Fruit fly (Drosophila melanogaster) whole organism, embryonic: ENCODE measurements around the gene ninaB.

Experiments used
- Awh ChIP-seq: fragments of 200-800 bp; sonication (Bioruptor generic); IDR thresholded peaks from 2 replicates; pipeline ENCODE4, ENCODE4 v1.3.6; 2022; ENCODE audit warnings: missing biosample characterization, missing genetic modification characterization
- C15 ChIP-seq: fragments of 200-800 bp; sonication (Bioruptor generic); IDR thresholded peaks from 3 replicates; pipeline ENCODE4 v1.3.6; 2022; ENCODE audit warnings: missing biosample characterization, missing genetic modification characterization
- CG1024 ChIP-seq: fragments of 200-800 bp; sonication (Bioruptor generic); IDR thresholded peaks from 2 replicates; pipeline ENCODE4 v1.3.6; 2022; ENCODE audit warnings: missing biosample characterization, missing genetic modification characterization
- CG10462 ChIP-seq: fragments of 200-800 bp; sonication (Bioruptor generic); optimal IDR thresholded peaks from 2 replicates; lab custom pipeline; 2016; ENCODE audit warnings: missing biosample characterization, missing genetic modification characterization
- CG10959 ChIP-seq: fragments of 200-800 bp; sonication (Bioruptor generic); IDR thresholded peaks from 2 replicates; pipeline ENCODE4 v1.3.6; 2022; ENCODE audit warnings: missing biosample characterization, missing genetic modification characterization
- CG12299 ChIP-seq: fragments of 200-800 bp; sonication (Bioruptor generic); optimal IDR thresholded peaks from 2 replicates; lab custom pipeline; 2018; ENCODE audit warnings: missing biosample characterization, mild to moderate bottlenecking, missing genetic modification characterization
- CG13287 ChIP-seq: fragments of 200-800 bp; sonication (Bioruptor generic); IDR thresholded peaks from 2 replicates; pipeline ENCODE4 v1.3.6; 2022; ENCODE audit warnings: missing biosample characterization, missing genetic modification characterization; ENCODE audit not compliant: partially characterized antibody
- CG13775 ChIP-seq: fragments of 200-800 bp; sonication (Bioruptor generic); optimal IDR thresholded peaks from 3 replicates; lab custom pipeline; 2017; ENCODE audit warnings: missing biosample characterization, mild to moderate bottlenecking, missing genetic modification characterization
- CG15696 ChIP-seq: fragments of 200-800 bp; sonication (Bioruptor generic); optimal IDR thresholded peaks from 2 replicates; lab custom pipeline; 2019; ENCODE audit warnings: missing biosample characterization, mild to moderate bottlenecking, missing genetic modification characterization, moderate library complexity
- CG16779 ChIP-seq: fragments of 200-800 bp; sonication (Bioruptor generic); IDR thresholded peaks from 2 replicates; pipeline ENCODE4 v1.3.6; 2022; ENCODE audit warnings: missing biosample characterization, missing genetic modification characterization
- CG16813 ChIP-seq: fragments of 200-800 bp; sonication (Bioruptor generic); IDR thresholded peaks from 3 replicates; pipeline ENCODE4 v1.3.6; 2022; ENCODE audit warnings: missing biosample characterization, missing genetic modification characterization; ENCODE audit not compliant: partially characterized antibody
- CG17385 ChIP-seq: fragments of 200-800 bp; sonication (Bioruptor generic); optimal IDR thresholded peaks from 3 replicates; lab custom pipeline; 2018; ENCODE audit warnings: missing biosample characterization, mild to moderate bottlenecking, missing genetic modification characterization
- CG17802 ChIP-seq: fragments of 200-800 bp; sonication (Bioruptor generic); optimal IDR thresholded peaks from 2 replicates; lab custom pipeline; 2018; ENCODE audit warnings: missing biosample characterization, mild to moderate bottlenecking, missing genetic modification characterization, moderate library complexity
- CG17829 ChIP-seq: fragments of 200-800 bp; optimal IDR thresholded peaks from 2 replicates; lab custom pipeline; 2019; ENCODE audit warnings: missing biosample characterization, mild to moderate bottlenecking, missing genetic modification characterization, moderate library complexity
- CG18764 ChIP-seq: fragments of 200-800 bp; sonication (Bioruptor generic); optimal IDR thresholded peaks from 3 replicates; lab custom pipeline; 2016; ENCODE audit warnings: missing biosample characterization, missing genetic modification characterization
- CG34376 ChIP-seq: fragments of 200-800 bp; sonication (Bioruptor generic); optimal IDR thresholded peaks from 2 replicates; lab custom pipeline; 2018; ENCODE audit warnings: missing biosample characterization, mild to moderate bottlenecking, missing genetic modification characterization
- CG3838 ChIP-seq: fragments of 200-800 bp; sonication (Bioruptor generic); optimal IDR thresholded peaks from 3 replicates; lab custom pipeline; 2016; ENCODE audit warnings: missing biosample characterization, missing genetic modification characterization
- CG42726 ChIP-seq: fragments of 200-800 bp; sonication (Bioruptor generic); IDR thresholded peaks from 2 replicates; pipeline ENCODE4 v1.3.6; 2022; ENCODE audit warnings: missing biosample characterization, missing genetic modification characterization; ENCODE audit not compliant: partially characterized antibody
- CG4424 ChIP-seq: fragments of 200-800 bp; sonication (Bioruptor generic); optimal IDR thresholded peaks from 3 replicates; lab custom pipeline; 2016; ENCODE audit warnings: missing biosample characterization, missing genetic modification characterization
- CG8089 ChIP-seq: fragments of 200-800 bp; sonication (Bioruptor generic); optimal IDR thresholded peaks from 3 replicates; lab custom pipeline; 2016; ENCODE audit warnings: missing biosample characterization, missing genetic modification characterization
- CG8478 ChIP-seq: fragments of >200 bp; optimal IDR thresholded peaks from 2 replicates; lab custom pipeline; 2018
- CG9215 ChIP-seq: fragments of 200-800 bp; sonication (Bioruptor generic); IDR thresholded peaks from 2 replicates; pipeline ENCODE4 v1.3.6; 2022; ENCODE audit warnings: missing biosample characterization, missing genetic modification characterization
- CG9817 ChIP-seq: fragments of 200-800 bp; sonication (Bioruptor generic); optimal IDR thresholded peaks from 2 replicates; lab custom pipeline; 2018; ENCODE audit warnings: missing biosample characterization, mild to moderate bottlenecking, missing genetic modification characterization, moderate library complexity
- D ChIP-seq, 2 experiments: fragments of 200-800 bp in 1 of 2; fragments of >200 bp in 1 of 2; sonication (Bioruptor generic) in 1 of 2; optimal IDR thresholded peaks; 2 replicates in 1 of 2; 3 replicates in 1 of 2; lab custom pipeline; 2017; ENCODE audit warnings: mild to moderate bottlenecking in 1 of 2, missing biosample characterization in 1 of 2, missing genetic modification characterization in 1 of 2, missing genetic modification reagents in 1 of 2
- Dad ChIP-seq: fragments of 200-800 bp; sonication (Bioruptor generic); optimal IDR thresholded peaks from 3 replicates; lab custom pipeline; 2016; ENCODE audit warnings: missing biosample characterization, missing genetic modification characterization
- Dip3 ChIP-seq: fragments of 200-800 bp; sonication (Bioruptor generic); optimal IDR thresholded peaks from 3 replicates; lab custom pipeline; 2016; ENCODE audit warnings: missing biosample characterization, missing genetic modification characterization
- GATAe ChIP-seq: fragments of 200-800 bp; sonication (Bioruptor generic); conservative IDR thresholded peaks from 2 replicates; pipeline ENCODE4 v1.3.6; 2022; ENCODE audit warnings: missing biosample characterization, missing genetic modification characterization
- HLH54F ChIP-seq: fragments of 200-800 bp; sonication (Bioruptor generic); optimal IDR thresholded peaks from 3 replicates; lab custom pipeline; 2016; ENCODE audit warnings: missing biosample characterization, missing genetic modification characterization
- Hr51 ChIP-seq, 2 experiments: fragments of 200-800 bp; sonication (Bioruptor generic); optimal IDR thresholded peaks; 2 replicates in 1 of 2; 3 replicates in 1 of 2; lab custom pipeline; 2016 to 2018; ENCODE audit warnings: missing biosample characterization in 2 of 2, missing genetic modification characterization in 2 of 2, mild to moderate bottlenecking in 1 of 2, moderate library complexity in 1 of 2
- MBD-R2 ChIP-seq: fragments of 200-800 bp; sonication (Bioruptor generic); IDR thresholded peaks from 2 replicates; pipeline ENCODE4 v1.3.6; 2022; ENCODE audit warnings: missing biosample characterization, missing genetic modification characterization
- Neu2 ChIP-seq: fragments of 200-800 bp; sonication (Bioruptor generic); optimal IDR thresholded peaks from 3 replicates; lab custom pipeline; 2016; ENCODE audit warnings: missing biosample characterization, missing genetic modification characterization, borderline replicate concordance
- Nf-YB ChIP-seq: fragments of 200-800 bp; sonication (Bioruptor generic); optimal IDR thresholded peaks from 3 replicates; lab custom pipeline; 2019; ENCODE audit warnings: missing biosample characterization, mild to moderate bottlenecking, missing genetic modification characterization, moderate library complexity
- Side ChIP-seq: fragments of 200-800 bp; sonication (Bioruptor generic); optimal IDR thresholded peaks from 2 replicates; lab custom pipeline; 2016; ENCODE audit warnings: missing biosample characterization, missing genetic modification characterization
- Xrp1 ChIP-seq: fragments of 200-800 bp; sonication (Bioruptor generic); IDR thresholded peaks from 2 replicates; pipeline ENCODE4 v1.3.6; 2022; ENCODE audit warnings: missing biosample characterization, missing genetic modification characterization
- ash1 ChIP-seq: fragments of 200-800 bp; sonication (Bioruptor generic); optimal IDR thresholded peaks from 2 replicates; lab custom pipeline; 2018; ENCODE audit warnings: missing biosample characterization, mild to moderate bottlenecking, missing genetic modification characterization
- cas ChIP-seq: fragments of 200-800 bp; sonication (Bioruptor generic); IDR thresholded peaks from 2 replicates; pipeline ENCODE4 v1.3.6; 2022; ENCODE audit warnings: missing biosample characterization, missing genetic modification characterization
- cg ChIP-seq: fragments of 200-800 bp; sonication (Bioruptor generic); optimal IDR thresholded peaks from 3 replicates; lab custom pipeline; 2019; ENCODE audit warnings: missing biosample characterization, mild to moderate bottlenecking, missing genetic modification characterization, moderate library complexity
- corto ChIP-seq: fragments of 200-800 bp; sonication (Bioruptor generic); optimal IDR thresholded peaks from 2 replicates; lab custom pipeline; 2016; ENCODE audit warnings: missing biosample characterization, mild to moderate bottlenecking, missing genetic modification characterization, moderate library complexity
- klu ChIP-seq: fragments of 200-800 bp; sonication (Bioruptor generic); IDR thresholded peaks from 2 replicates; pipeline ENCODE4 v1.3.6; 2022; ENCODE audit warnings: missing biosample characterization, missing genetic modification characterization
- kni ChIP-seq: fragments of 200-800 bp; sonication (Bioruptor generic); optimal IDR thresholded peaks from 3 replicates; lab custom pipeline; 2017; ENCODE audit warnings: mild to moderate bottlenecking, missing biosample characterization, missing genetic modification reagents, missing genetic modification characterization
- knrl ChIP-seq: fragments of 200-800 bp; sonication (Bioruptor generic); IDR thresholded peaks from 3 replicates; pipeline ENCODE4 v1.3.6; 2022; ENCODE audit warnings: missing biosample characterization, missing genetic modification characterization; ENCODE audit not compliant: partially characterized antibody
- rib ChIP-seq: fragments of 200-800 bp; sonication (Bioruptor generic); IDR thresholded peaks from 2 replicates; pipeline ENCODE4 v1.3.6; 2022; ENCODE audit warnings: missing biosample characterization, missing genetic modification characterization
- run ChIP-seq: fragments of 200-800 bp; sonication (Bioruptor generic); optimal IDR thresholded peaks from 3 replicates; lab custom pipeline; 2018; ENCODE audit warnings: missing biosample characterization, mild to moderate bottlenecking, missing genetic modification characterization
- slbo ChIP-seq: fragments of 200-800 bp; sonication (Bioruptor generic); IDR thresholded peaks from 2 replicates; pipeline ENCODE4 v1.3.6; 2022; ENCODE audit warnings: missing biosample characterization, missing genetic modification characterization
- sna ChIP-seq: fragments of 200-800 bp; sonication (Bioruptor generic); IDR thresholded peaks from 2 replicates; pipeline ENCODE4 v1.3.6; 2022; ENCODE audit warnings: missing biosample characterization, missing genetic modification characterization; ENCODE audit not compliant: partially characterized antibody
- tgo ChIP-seq: fragments of 200-800 bp; sonication (Bioruptor generic); IDR thresholded peaks from 3 replicates; pipeline ENCODE4 v1.3.6; 2022; ENCODE audit warnings: missing biosample characterization, missing genetic modification characterization
- tll ChIP-seq, 2 experiments: fragments of 200-800 bp in 1 of 2; fragments of >200 bp in 1 of 2; sonication (Bioruptor generic) in 1 of 2; optimal IDR thresholded peaks; 2 replicates each; lab custom pipeline; 2017 to 2019; ENCODE audit warnings: missing biosample characterization in 2 of 2, missing genetic modification characterization in 2 of 2, mild to moderate bottlenecking in 1 of 2, moderate library complexity in 1 of 2
- wdn ChIP-seq: fragments of 200-800 bp; sonication (Bioruptor generic); IDR thresholded peaks from 2 replicates; pipeline ENCODE4 v1.3.6; 2022; ENCODE audit warnings: missing biosample characterization, missing genetic modification characterization

The ninaB gene

DNA sequence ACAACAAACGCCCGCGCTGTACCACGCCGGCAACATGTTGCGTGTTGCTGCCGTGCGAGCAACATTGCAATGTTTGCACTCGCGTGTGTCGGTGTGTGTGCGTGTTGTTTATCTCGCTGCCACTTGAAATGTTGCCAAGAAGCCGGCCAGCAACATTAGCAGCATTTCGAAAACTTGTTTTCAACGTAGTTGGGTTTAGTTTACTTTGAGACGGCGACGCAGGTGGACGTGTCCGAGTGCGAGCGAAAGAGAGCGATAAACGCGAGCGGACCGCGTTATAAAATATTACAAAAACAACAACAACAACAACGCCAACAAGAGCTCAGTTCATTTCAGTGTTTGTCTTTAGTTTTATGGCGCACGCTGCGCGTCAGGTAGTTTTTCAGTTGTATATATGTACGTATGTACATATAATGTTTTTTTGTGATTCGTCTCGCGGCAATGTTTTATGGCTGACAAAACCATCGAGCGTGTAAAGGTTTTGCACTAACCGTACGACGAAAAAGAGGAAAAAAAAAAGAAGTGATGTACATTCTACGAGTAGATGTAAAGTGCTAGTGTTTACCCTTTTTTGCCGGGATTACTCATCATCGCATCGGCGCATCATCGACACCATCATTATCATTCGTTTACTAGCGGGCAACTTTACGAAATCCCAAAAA is 14.8 kb downstream of the ninaB start, which contains the start of gene kmr (continued):
- no peak for TF ChIP-seq Neu2 (GFP tag; lab: Kevin White, UChicago)
- no peak for TF ChIP-seq D (optimal IDR thresholded peaks at IDR 0.05; lab: Kevin White, UChicago)
- TF ChIP-seq D (GFP tag; optimal IDR thresholded peaks at IDR 0.05; lab: Kevin White, UChicago) = peak; percentile 29
- no peak for TF ChIP-seq CG3838 (GFP tag; lab: Kevin White, UChicago)
- TF ChIP-seq corto = no peak
- no peak for TF ChIP-seq Dip3 (GFP tag; lab: Kevin White, UChicago)
- TF ChIP-seq CG13287 (GFP tag; lab: Robert Waterston, UW) = peak; percentile 65; the same call in 1 of the 2 replicates
- peak; percentile 18 for TF ChIP-seq CG15696
- no peak for TF ChIP-seq CG4424 (GFP tag; lab: Kevin White, UChicago)
- peak; percentile 24 for TF ChIP-seq run (tag; lab: Kevin White, UChicago)
- TF ChIP-seq CG16813 = no peak
- TF ChIP-seq Side (GFP tag; lab: Kevin White, UChicago) = peak; percentile 49
- no peak for TF ChIP-seq HLH54F
- no peak for TF ChIP-seq CG1024 (GFP tag; lab: Robert Waterston, UW)
- TF ChIP-seq CG9817 (tag; lab: Kevin White, UChicago) = no peak
- TF ChIP-seq CG42726 (GFP tag; lab: Robert Waterston, UW) = peak; percentile 54; the same call in 1 of the 2 replicates
- no peak for TF ChIP-seq CG18764 (GFP tag; lab: Kevin White, UChicago)
- TF ChIP-seq slbo (GFP tag; lab: Robert Waterston, UW) = no peak
- TF ChIP-seq CG34376 = peak; percentile 78
- no peak for TF ChIP-seq CG17802 (tag; lab: Kevin White, UChicago)
- peak; percentile 51; the same call in 1 of the 2 replicates for TF ChIP-seq Awh
- peak; percentile 15 for TF ChIP-seq CG8089
- no peak; the same call in 1 of the 2 replicates for TF ChIP-seq GATAe (GFP tag; lab: Robert Waterston, UW)
- TF ChIP-seq sna (GFP tag; lab: Robert Waterston, UW) = peak; percentile 39; the same call in 1 of the 2 replicates
- no peak for TF ChIP-seq tgo (GFP tag; lab: Robert Waterston, UW)
- peak; percentile 56 for TF ChIP-seq CG12299 (tag; lab: Kevin White, UChicago)
- peak; percentile 83 for TF ChIP-seq kni (GFP tag; lab: Kevin White, UChicago)
- TF ChIP-seq Hr51 (GFP tag; optimal IDR thresholded peaks at IDR 0.05; lab: Kevin White, UChicago) = peak in 1 of 2 experiments; percentile 1
- no peak for TF ChIP-seq klu (GFP tag; lab: Robert Waterston, UW)
- TF ChIP-seq tll (GFP tag; optimal IDR thresholded peaks at IDR 0.05; lab: Kevin White, UChicago) = no peak
- peak; percentile 14; the same call in 1 of the 2 replicates for TF ChIP-seq MBD-R2 (GFP tag; lab: Robert Waterston, UW)
- peak; percentile 8; the same call in 1 of the 2 replicates for TF ChIP-seq cas (GFP tag; lab: Robert Waterston, UW)
- peak; percentile 48 for TF ChIP-seq Dad (GFP tag; lab: Kevin White, UChicago)
- peak; percentile 65 for TF ChIP-seq cg (GFP tag; lab: Kevin White, UChicago)
- TF ChIP-seq rib (GFP tag; lab: Robert Waterston, UW) = no peak
- peak; percentile 41 for TF ChIP-seq CG17829
- no peak; the same call in 2 of the 3 replicates for TF ChIP-seq knrl
- TF ChIP-seq CG13775 = no peak
- no peak for TF ChIP-seq CG10959 (GFP tag; lab: Robert Waterston, UW)
- TF ChIP-seq C15 = no peak
- TF ChIP-seq CG17385 (GFP tag; lab: Kevin White, UChicago) = peak; percentile 21
- TF ChIP-seq CG9215 (GFP tag; lab: Robert Waterston, UW) = no peak
- no peak for TF ChIP-seq CG8478 (lab: Kevin White, UChicago)
- no peak for TF ChIP-seq ash1 (GFP tag; lab: Kevin White, UChicago)
- no peak; the same call in 1 of the 2 replicates for TF ChIP-seq Xrp1 (GFP tag; lab: Robert Waterston, UW)
- no peak for TF ChIP-seq CG16779 (GFP tag; lab: Robert Waterston, UW)
- TF ChIP-seq Nf-YB (GFP tag; lab: Kevin White, UChicago) = peak; percentile 20
- TF ChIP-seq CG10462 (GFP tag; lab: Kevin White, UChicago) = no peak
- peak; percentile 32; the same call in 1 of the 2 replicates for TF ChIP-seq wdn (GFP tag; lab: Robert Waterston, UW)
